Fruit fly (Drosophila melanogaster): ENCODE results near the gene CG14692.

DNA sequence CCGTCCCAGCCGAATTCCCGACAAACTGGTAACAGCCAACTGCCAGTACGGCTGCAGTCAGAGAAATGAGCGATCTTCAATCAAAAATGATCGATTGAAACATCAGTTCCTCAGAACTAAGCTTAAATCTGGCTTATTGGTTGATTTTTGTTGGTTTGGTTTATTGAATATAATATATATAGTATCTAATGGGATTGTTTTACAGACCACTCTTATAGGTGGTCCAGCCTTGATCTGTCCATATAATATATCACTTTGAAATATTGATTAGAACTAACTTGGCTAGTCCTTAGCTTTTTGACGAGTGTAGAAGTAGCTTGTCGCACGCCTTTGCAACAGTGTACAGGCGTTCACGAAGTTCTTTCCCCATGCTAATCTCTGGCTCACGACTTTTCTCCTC, 38.7 kb upstream of the CG14692 start:
- no peak for TF ChIP-seq Sin3A (optimal IDR thresholded peaks at IDR 0.05)
- TF ChIP-seq ttk (optimal IDR thresholded peaks at IDR 0.05), result no peak
- TF ChIP-seq h (optimal IDR thresholded peaks at IDR 0.05), result no peak
- TF ChIP-seq insv (optimal IDR thresholded peaks at IDR 0.05), result no peak
- no peak for TF ChIP-seq psq (optimal IDR thresholded peaks at IDR 0.05)
- no peak for TF ChIP-seq Myc (optimal IDR thresholded peaks at IDR 0.05)

Data from Kc167 (cell line).